Fruit fly (Drosophila melanogaster): ENCODE measurements around the gene RhoGAP16F.

RhoGAP16F gene

DNA sequence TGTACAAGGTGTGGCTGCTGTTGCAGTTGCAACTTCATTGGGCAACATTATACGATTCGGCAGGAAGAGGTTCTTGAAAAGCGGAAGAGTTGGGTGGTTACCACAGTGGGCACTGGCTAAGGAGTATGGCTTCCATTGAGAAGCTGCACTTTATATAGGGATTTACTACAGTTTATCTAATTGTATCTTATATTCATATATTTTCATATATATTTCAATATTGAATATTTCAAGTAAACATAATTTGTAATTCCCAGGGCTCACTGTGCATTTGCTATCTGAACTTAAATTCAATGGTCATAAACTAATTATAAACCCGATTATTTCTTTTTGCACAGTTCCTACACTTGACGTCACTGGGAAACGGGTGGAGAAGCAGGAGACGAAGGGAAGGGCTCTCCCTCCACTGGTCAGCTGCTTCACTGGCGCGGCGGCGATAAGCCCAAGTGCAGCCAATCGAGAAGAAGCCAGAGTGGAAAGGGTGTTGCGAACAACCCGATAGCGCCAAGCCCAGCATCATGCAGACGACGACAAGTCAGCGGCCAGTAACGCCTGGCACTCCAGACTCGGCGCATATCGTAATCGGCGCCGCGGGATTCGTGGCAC lies 1.9 kb downstream of the RhoGAP16F start (continued):
- no peak for TF ChIP-seq fd85E (GFP tag; optimal IDR thresholded peaks at IDR 0.05)
- TF ChIP-seq CG34406 (GFP tag; optimal IDR thresholded peaks at IDR 0.05), result peak; percentile 38
- TF ChIP-seq CG4318 (GFP tag; optimal IDR thresholded peaks at IDR 0.05), result peak; percentile 5
- peak; percentile 51 for TF ChIP-seq Ets96B (tag; optimal IDR thresholded peaks at IDR 0.05)
- TF ChIP-seq fd59A (GFP tag; optimal IDR thresholded peaks at IDR 0.05), result peak; percentile 44
- peak; percentile 49 for TF ChIP-seq CG6276 (GFP tag; optimal IDR thresholded peaks at IDR 0.05)
- peak; percentile 55 for TF ChIP-seq achi (GFP tag; optimal IDR thresholded peaks at IDR 0.05)
- no peak for TF ChIP-seq CG8319 (GFP tag; optimal IDR thresholded peaks at IDR 0.05)
- no peak for TF ChIP-seq Ets21C (GFP tag; optimal IDR thresholded peaks at IDR 0.05)

DNA sequence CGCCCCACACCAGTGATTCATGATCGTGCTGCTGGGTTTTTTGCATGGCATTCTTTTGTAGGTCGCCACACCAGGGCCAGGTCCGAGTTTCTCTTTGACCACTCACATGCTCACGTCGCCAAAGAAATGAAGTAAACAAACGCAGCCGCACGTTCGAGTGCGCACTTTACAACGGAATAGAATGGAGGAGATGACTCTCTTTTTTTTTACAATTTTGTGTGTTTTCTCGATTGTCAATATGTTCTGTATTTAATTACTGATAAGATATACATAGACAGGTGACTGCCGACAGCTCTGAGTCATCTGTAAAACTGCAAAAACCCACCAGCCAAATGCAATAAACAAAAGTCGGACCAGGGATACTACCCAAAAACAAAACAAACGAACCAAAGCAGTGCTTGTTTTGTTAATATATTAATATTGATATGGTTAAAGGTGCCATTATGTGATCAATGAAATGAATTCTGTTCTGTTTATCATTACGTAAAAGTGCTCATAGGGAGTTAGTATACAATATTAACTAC lies 7.3 kb downstream of the RhoGAP16F start:
- TF ChIP-seq eg (GFP tag; IDR thresholded peaks at IDR 0.05) (0 out of 3 replicates have a peak, but pooled peaks have one; percentile 25), svp (GFP tag) (peak; percentile 51), Eip78C (GFP tag) (peak; percentile 75), fkh (GFP tag; optimal IDR thresholded peaks at IDR 0.05) (peak; percentile 62), CG10669 (GFP tag; optimal IDR thresholded peaks at IDR 0.05) (no peak)

DNA sequence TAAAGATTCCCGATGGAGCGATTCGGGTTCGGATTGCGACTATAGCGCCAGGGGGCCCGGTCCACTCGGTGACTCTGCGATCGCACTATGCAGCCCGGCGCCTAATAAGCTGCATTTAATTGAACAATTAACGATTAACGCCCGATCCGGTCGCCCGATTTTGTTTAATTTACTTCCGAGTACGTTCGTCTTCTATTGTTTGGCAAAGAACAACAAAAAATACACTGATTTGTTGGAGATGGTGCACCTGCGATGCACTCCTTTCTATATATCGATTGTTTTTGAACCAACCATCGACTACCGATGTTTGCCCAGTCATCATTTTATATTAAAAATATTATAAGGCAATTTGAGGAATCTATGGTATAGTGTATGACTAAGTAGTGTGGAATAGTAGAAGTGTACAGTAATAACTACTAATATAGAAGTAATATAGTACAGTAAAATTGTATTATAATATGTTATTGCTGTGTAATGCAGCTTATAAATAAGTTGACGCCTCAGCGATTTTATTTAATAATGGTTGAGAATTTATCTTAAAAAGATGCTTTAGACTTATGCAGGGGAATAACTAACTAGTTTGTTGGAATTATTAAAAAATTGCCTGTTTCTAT lies 8.3 kb downstream of the RhoGAP16F start, which contains the start of gene Mvb12:
Mvb12 (minus strand) TSS at position 217 of the 614 bp plus-strand sequence.
- TF ChIP-seq OdsH (GFP tag; optimal IDR thresholded peaks at IDR 0.05), result no peak
- TF ChIP-seq dsx (GFP tag; optimal IDR thresholded peaks at IDR 0.05; ENCODE audit: poor library complexity, severe bottlenecking), result peak; percentile 2
- TF ChIP-seq eg (GFP tag; IDR thresholded peaks at IDR 0.05), result 0 out of 3 replicates have a peak, but pooled peaks have one; percentile 36
- TF ChIP-seq salr (GFP tag; optimal IDR thresholded peaks at IDR 0.05), result no peak
- no peak for TF ChIP-seq CG3032 (tag; optimal IDR thresholded peaks at IDR 0.05)
- TF ChIP-seq cyc (GFP tag; optimal IDR thresholded peaks at IDR 0.05), result no peak
- no peak for TF ChIP-seq Hr38 (GFP tag; optimal IDR thresholded peaks at IDR 0.05)
- TF ChIP-seq Eip75B (GFP tag; optimal IDR thresholded peaks at IDR 0.05), result peak; percentile 5
- TF ChIP-seq CG10631 (GFP tag; optimal IDR thresholded peaks at IDR 0.05), result no peak
- no peak for TF ChIP-seq lz (GFP tag; optimal IDR thresholded peaks at IDR 0.05)
- TF ChIP-seq CG11902 (GFP tag; optimal IDR thresholded peaks at IDR 0.05), result no peak
- no peak for TF ChIP-seq Ets96B (tag; optimal IDR thresholded peaks at IDR 0.05)
- no peak for TF ChIP-seq pdm3 (GFP tag; optimal IDR thresholded peaks at IDR 0.05)
- TF ChIP-seq CG6854 (GFP tag; optimal IDR thresholded peaks at IDR 0.05), result peak; percentile 5
- TF ChIP-seq Sox102F (GFP tag; optimal IDR thresholded peaks at IDR 0.05), result peak; percentile 24
- no peak for TF ChIP-seq Hr39 (GFP tag; optimal IDR thresholded peaks at IDR 0.05)
- peak; percentile 75 for TF ChIP-seq fkh (GFP tag; optimal IDR thresholded peaks at IDR 0.05)
- no peak for TF ChIP-seq CG8319 (GFP tag; optimal IDR thresholded peaks at IDR 0.05)
- TF ChIP-seq svp (GFP tag), result no peak
- TF ChIP-seq CG1621 (tag; optimal IDR thresholded peaks at IDR 0.05), result no peak

DNA sequence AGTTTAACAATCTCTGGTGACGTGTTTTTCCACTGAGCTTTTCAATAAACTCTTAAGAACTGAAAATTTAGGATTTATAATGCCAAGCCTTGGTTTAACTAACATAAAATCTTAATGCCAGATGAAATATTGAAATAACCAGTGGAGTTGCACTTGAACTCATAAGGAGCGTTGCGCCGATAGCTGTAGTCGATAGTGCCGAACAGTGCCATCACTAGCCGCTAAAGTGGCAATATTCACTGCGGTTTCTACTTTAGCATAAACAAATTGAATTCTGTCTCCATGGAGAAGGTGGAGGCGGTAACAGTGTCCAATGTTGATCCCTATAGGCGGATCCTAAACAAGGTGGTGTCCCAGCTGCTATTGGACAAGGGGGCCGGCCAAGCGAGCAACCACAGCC lies 8.8 kb downstream of the RhoGAP16F start, which contains the start of gene Taf8:
Taf8 (plus strand) TSS at position 193 of the 400 bp plus-strand sequence.
- TF ChIP-seq eg (GFP tag; IDR thresholded peaks at IDR 0.05), result 0 out of 3 replicates have a peak, but pooled peaks have one; percentile 14
- TF ChIP-seq Blimp-1 (GFP tag; optimal IDR thresholded peaks at IDR 0.05), result no peak

DNA sequence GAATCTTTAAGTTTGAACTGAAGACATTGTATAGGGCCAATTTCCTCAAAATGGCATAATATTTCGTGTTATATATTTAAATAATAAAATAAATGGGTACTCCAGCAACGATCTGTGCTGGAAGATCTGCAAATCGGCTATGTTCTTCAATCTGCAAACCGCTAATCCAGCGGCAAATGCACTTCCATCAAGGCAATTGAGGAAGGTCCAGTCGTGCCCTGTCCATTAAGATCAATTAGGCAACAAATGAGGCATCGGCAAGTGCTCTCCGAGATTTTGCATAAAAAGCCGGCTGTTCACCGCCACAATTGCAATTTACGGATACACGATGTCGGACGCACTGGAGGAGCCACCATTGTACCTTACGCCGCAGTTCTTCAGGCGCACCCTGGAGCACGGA lies 10.4 kb downstream of the RhoGAP16F start, which contains the start of gene CG7135:
CG7135 (plus strand) TSS at position 301 of the 400 bp plus-strand sequence.
- no peak for TF ChIP-seq Eip75B (GFP tag; optimal IDR thresholded peaks at IDR 0.05)
- TF ChIP-seq CG8119 (GFP tag; IDR thresholded peaks at IDR 0.05), result no peak
- TF ChIP-seq esn (GFP tag; optimal IDR thresholded peaks at IDR 0.05), result no peak
- TF ChIP-seq CG3032 (tag; optimal IDR thresholded peaks at IDR 0.05), result no peak
- no peak for TF ChIP-seq spab (GFP tag; optimal IDR thresholded peaks at IDR 0.05)
- no peak for TF ChIP-seq Blimp-1 (GFP tag; optimal IDR thresholded peaks at IDR 0.05)

All from whole organism, prepupa.